Worm (Caenorhabditis elegans): ENCODE results near the gene F37A8.5.

- TF ChIP-seq cey-2 (tag; optimal IDR thresholded peaks at IDR 0.05; ENCODE audit: borderline replicate concordance, insufficient read depth): no peak
- TF ChIP-seq nhr-11 (tag; optimal IDR thresholded peaks at IDR 0.05): no peak
- no peak for TF ChIP-seq lin-15B (tag; optimal IDR thresholded peaks at IDR 0.05)
- no peak for TF ChIP-seq R02D3.7 (tag; optimal IDR thresholded peaks at IDR 0.05)
- TF ChIP-seq mdt-29 (GFP tag; IDR thresholded peaks at IDR 0.05): no peak
- TF ChIP-seq ama-1 (optimal IDR thresholded peaks at IDR 0.05): no peak
- no peak for TF ChIP-seq unc-130 (GFP tag; optimal IDR thresholded peaks at IDR 0.05)
- TF ChIP-seq ztf-11 (tag; optimal IDR thresholded peaks at IDR 0.05): no peak
- no peak for TF ChIP-seq spr-1 (tag; optimal IDR thresholded peaks at IDR 0.05)
- TF ChIP-seq ceh-28 (tag; optimal IDR thresholded peaks at IDR 0.05): no peak
- TF ChIP-seq pha-4 (GFP tag; IDR thresholded peaks at IDR 0.05): no peak
- no peak for TF ChIP-seq pha-4 (tag; optimal IDR thresholded peaks at IDR 0.05)
- no peak for TF ChIP-seq set-16 (GFP tag; IDR thresholded peaks at IDR 0.05)
- TF ChIP-seq unc-62 (GFP tag; optimal IDR thresholded peaks at IDR 0.05 in 1 of 2): no peak
- no peak for TF ChIP-seq unc-62 (tag; optimal IDR thresholded peaks at IDR 0.05)
These were observed 25.0 kb upstream of the F37A8.5 start, which contains the start of gene F37A8.2 for ce11 chrIII:3931423-3931822.
